Worm (Caenorhabditis elegans) whole organism, young adult: Measurements from ENCODE around the gene str-139.

Experiments
- Y53G8AR.9 ChIP-seq: fragments of 200-800 bp; sonication (Bioruptor generic); conservative IDR thresholded peaks from 2 replicates; pipeline ENCODE4 v1.3.6; 2022; ENCODE audit warnings: missing genetic modification reagents, missing genetic modification characterization, missing compliant biosample characterization
- efl-1 ChIP-seq: fragments of 150-350 bp; optimal IDR thresholded peaks from 2 replicates; lab custom pipeline; 2014; ENCODE audit warnings: missing biosample characterization, missing genetic modification reagents, missing genetic modification characterization
- lag-1 ChIP-seq: fragments of 200-800 bp; sonication (Bioruptor generic); IDR thresholded peaks from 2 replicates; pipeline ENCODE4 v1.3.6; 2022; ENCODE audit warnings: missing genetic modification reagents, missing genetic modification characterization, missing compliant biosample characterization
- lin-40 ChIP-seq: sonication (generic microtip); optimal IDR thresholded peaks from 2 replicates; lab custom pipeline; 2016; ENCODE audit warnings: missing genetic modification characterization, mild to moderate bottlenecking, missing compliant biosample characterization, missing genotype, missing genetic modification reagents
- lsy-27 ChIP-seq: sonication (generic microtip); optimal IDR thresholded peaks from 2 replicates; lab custom pipeline; 2017; ENCODE audit warnings: missing genetic modification characterization, mild to moderate bottlenecking, missing compliant biosample characterization, antibody characterized with exemption, missing genotype, borderline replicate concordance; ENCODE audit not compliant: insufficient read depth
- madf-10 ChIP-seq: sonication (generic microtip); optimal IDR thresholded peaks from 2 replicates; lab custom pipeline; 2016; ENCODE audit warnings: mild to moderate bottlenecking, missing genetic modification characterization, missing compliant biosample characterization

ce11 chrV:8067800-8068199, 5.8 kb upstream of the str-139 start, which contains the start of gene str-140:
- TF ChIP-seq lin-40 (tag; lab: Kevin White, UChicago) (no peak), lag-1 (no peak), madf-10 (tag; lab: Kevin White, UChicago) (no peak), efl-1 (GFP tag; lab: Kevin White, UChicago) (no peak), Y53G8AR.9 (GFP tag; lab: Robert Waterston, UW) (no peak), lsy-27 (no peak)
